Fruit fly (Drosophila melanogaster) whole organism, embryonic: Measurements from ENCODE around the gene lva.
A peak's percentile ranks its signal among the peaks of the same experiment; 100 is the strongest.

ENCODE experiments used
- Bdp1 ChIP-seq: fragments of 200-800 bp; sonication (Bioruptor generic); optimal IDR thresholded peaks from 3 replicates; lab custom pipeline; 2016; ENCODE audit warnings: missing biosample characterization, missing genetic modification characterization
- CG1233 ChIP-seq: fragments of 200-800 bp; sonication (Bioruptor generic); optimal IDR thresholded peaks from 4 replicates; lab custom pipeline; 2018; ENCODE audit warnings: missing biosample characterization, mild to moderate bottlenecking, missing genetic modification characterization
- CG14014 ChIP-seq: fragments of 200-800 bp; sonication (Bioruptor generic); IDR thresholded peaks from 2 replicates; pipeline ENCODE4 v1.3.6; 2022; ENCODE audit warnings: missing biosample characterization, missing genetic modification characterization
- CG18011 ChIP-seq: fragments of 200-800 bp; sonication (Bioruptor generic); optimal IDR thresholded peaks from 2 replicates; lab custom pipeline; 2017; ENCODE audit warnings: missing biosample characterization, missing genetic modification characterization, mild to moderate bottlenecking, moderate library complexity, missing genotype
- CG2120 ChIP-seq: fragments of 200-800 bp; sonication (Bioruptor generic); optimal IDR thresholded peaks from 3 replicates; lab custom pipeline; 2016; ENCODE audit warnings: missing biosample characterization, missing genetic modification characterization
- CG2712 ChIP-seq: fragments of 200-800 bp; optimal IDR thresholded peaks from 3 replicates; lab custom pipeline; 2019; ENCODE audit warnings: missing biosample characterization, mild to moderate bottlenecking, missing genetic modification characterization, moderate library complexity
- CG43689 ChIP-seq: fragments of 200-800 bp; sonication (Bioruptor generic); IDR thresholded peaks from 2 replicates; pipeline ENCODE4 v1.3.6; 2022; ENCODE audit warnings: missing biosample characterization, missing genetic modification characterization
- CG4730 ChIP-seq: fragments of 200-800 bp; sonication (Bioruptor generic); IDR thresholded peaks from 2 replicates; pipeline ENCODE4 v1.3.6; 2022; ENCODE audit warnings: missing biosample characterization, missing genetic modification characterization
- CG4820 ChIP-seq: fragments of 200-800 bp; sonication (Bioruptor generic); optimal IDR thresholded peaks from 3 replicates; lab custom pipeline; 2016; ENCODE audit warnings: missing biosample characterization, missing genetic modification characterization
- CG4854 ChIP-seq: fragments of 200-800 bp; sonication (Bioruptor generic); optimal IDR thresholded peaks from 2 replicates; lab custom pipeline; 2016; ENCODE audit warnings: missing biosample characterization, missing genetic modification characterization, inconsistent platforms
- CG6175 ChIP-seq: fragments of 200-800 bp; sonication (Bioruptor generic); IDR thresholded peaks from 3 replicates; pipeline ENCODE4 v1.3.6; 2022; ENCODE audit warnings: missing biosample characterization, missing genetic modification characterization
- CG6791 ChIP-seq: fragments of 200-800 bp; sonication (Bioruptor generic); IDR thresholded peaks from 3 replicates; pipeline ENCODE4 v1.3.6; 2022; ENCODE audit warnings: missing biosample characterization, missing genetic modification characterization; ENCODE audit not compliant: partially characterized antibody
- CG7745 ChIP-seq: fragments of 200-800 bp; sonication (Bioruptor generic); optimal IDR thresholded peaks from 2 replicates; lab custom pipeline; 2018; ENCODE audit warnings: missing biosample characterization, mild to moderate bottlenecking, missing genetic modification characterization, moderate library complexity
- CG7839 ChIP-seq: fragments of 200-800 bp; sonication (Bioruptor generic); optimal IDR thresholded peaks from 3 replicates; lab custom pipeline; 2018; ENCODE audit warnings: missing biosample characterization, mild to moderate bottlenecking, missing genetic modification characterization, moderate library complexity
- CG8478 ChIP-seq: fragments of >200 bp; optimal IDR thresholded peaks from 2 replicates; lab custom pipeline; 2018
- Dek ChIP-seq: fragments of 200-800 bp; sonication (Bioruptor generic); optimal IDR thresholded peaks from 3 replicates; lab custom pipeline; 2019; ENCODE audit warnings: missing biosample characterization, mild to moderate bottlenecking, missing genetic modification characterization, moderate library complexity
- Dref ChIP-seq: fragments of 200-800 bp; sonication (Bioruptor generic); IDR thresholded peaks from 2 replicates; pipeline ENCODE4 v1.3.6; 2022; ENCODE audit warnings: missing biosample characterization, missing genetic modification characterization
- Fer3 ChIP-seq: fragments of 200-800 bp; sonication (Bioruptor generic); optimal IDR thresholded peaks from 2 replicates; lab custom pipeline; 2018; ENCODE audit warnings: missing biosample characterization, mild to moderate bottlenecking, missing genetic modification characterization, moderate library complexity
- GATAe ChIP-seq: fragments of 200-800 bp; sonication (Bioruptor generic); conservative IDR thresholded peaks from 2 replicates; pipeline ENCODE4 v1.3.6; 2022; ENCODE audit warnings: missing biosample characterization, missing genetic modification characterization
- HLH4C ChIP-seq: fragments of 200-800 bp; sonication (Bioruptor generic); IDR thresholded peaks from 3 replicates; pipeline ENCODE4 v1.3.6; 2022; ENCODE audit warnings: missing biosample characterization, missing genetic modification characterization; ENCODE audit not compliant: partially characterized antibody
- HmgD ChIP-seq: fragments of 200-800 bp; sonication (Bioruptor generic); optimal IDR thresholded peaks from 3 replicates; lab custom pipeline; 2016; ENCODE audit warnings: missing biosample characterization, missing genetic modification characterization
- Hmr ChIP-seq: fragments of 200-800 bp; sonication (Bioruptor generic); optimal IDR thresholded peaks from 3 replicates; lab custom pipeline; 2017; ENCODE audit warnings: mild to moderate bottlenecking, missing biosample characterization, missing genetic modification reagents, missing genetic modification characterization
- Hr3 ChIP-seq: fragments of 200-800 bp; sonication (Bioruptor generic); optimal IDR thresholded peaks from 3 replicates; lab custom pipeline; 2016; ENCODE audit warnings: missing biosample characterization, missing genetic modification characterization
- Hr39 ChIP-seq: fragments of >200 bp; optimal IDR thresholded peaks from 2 replicates; lab custom pipeline; 2017
- Lhr ChIP-seq: fragments of 200-800 bp; sonication (Bioruptor generic); optimal IDR thresholded peaks from 3 replicates; lab custom pipeline; 2017; ENCODE audit warnings: mild to moderate bottlenecking, missing biosample characterization, missing genetic modification reagents, missing genetic modification characterization
- Max ChIP-seq: fragments of 200-800 bp; sonication (Bioruptor generic); optimal IDR thresholded peaks from 2 replicates; lab custom pipeline; 2016; ENCODE audit warnings: missing biosample characterization, mild to moderate bottlenecking, missing genetic modification characterization
- Med ChIP-seq: fragments of 200-800 bp; sonication (Bioruptor generic); peaks from one replicate; lab custom pipeline; 2016; ENCODE audit warnings: missing biosample characterization, missing genetic modification characterization, mild to moderate bottlenecking, inconsistent platforms, moderate library complexity
- Mes4 ChIP-seq: fragments of 200-800 bp; sonication (Bioruptor generic); optimal IDR thresholded peaks from 2 replicates; lab custom pipeline; 2016; ENCODE audit warnings: missing biosample characterization, missing genetic modification characterization
- Myb ChIP-seq: fragments of 200-800 bp; sonication (Bioruptor generic); optimal IDR thresholded peaks from 2 replicates; lab custom pipeline; 2016; ENCODE audit warnings: missing biosample characterization, missing genetic modification characterization
- Rfx ChIP-seq: fragments of 200-800 bp; sonication (Bioruptor generic); IDR thresholded peaks from 2 replicates; pipeline ENCODE4 v1.3.6; 2022; ENCODE audit warnings: missing biosample characterization, missing genetic modification characterization
- Spps ChIP-seq: fragments of 200-800 bp; sonication (Bioruptor generic); optimal IDR thresholded peaks from 2 replicates; lab custom pipeline; 2018; ENCODE audit warnings: missing biosample characterization, mild to moderate bottlenecking, missing genetic modification characterization
- Taf1 ChIP-seq: fragments of 200-800 bp; sonication (Bioruptor generic); IDR thresholded peaks from 2 replicates; pipeline ENCODE4 v1.3.6; 2022; ENCODE audit warnings: missing biosample characterization, missing genetic modification characterization
- Trl ChIP-seq, 3 experiments: fragments of >200 bp in 2 of 3; fragments of 200-800 bp in 1 of 3; sonication (Bioruptor generic) in 1 of 3; optimal IDR thresholded peaks; 2 replicates in 1 of 3; 3 replicates in 2 of 3; lab custom pipeline; 2016 to 2017; ENCODE audit warnings: missing biosample characterization in 1 of 3, missing genetic modification characterization in 1 of 3
- Usf ChIP-seq: fragments of 200-800 bp; sonication (Bioruptor generic); optimal IDR thresholded peaks from 2 replicates; lab custom pipeline; 2017; ENCODE audit warnings: missing genotype, missing biosample characterization, missing genetic modification characterization
- cas ChIP-seq: fragments of 200-800 bp; sonication (Bioruptor generic); IDR thresholded peaks from 2 replicates; pipeline ENCODE4 v1.3.6; 2022; ENCODE audit warnings: missing biosample characterization, missing genetic modification characterization
- cg ChIP-seq: fragments of 200-800 bp; sonication (Bioruptor generic); optimal IDR thresholded peaks from 3 replicates; lab custom pipeline; 2019; ENCODE audit warnings: missing biosample characterization, mild to moderate bottlenecking, missing genetic modification characterization, moderate library complexity
- corto ChIP-seq: fragments of 200-800 bp; sonication (Bioruptor generic); optimal IDR thresholded peaks from 2 replicates; lab custom pipeline; 2016; ENCODE audit warnings: missing biosample characterization, mild to moderate bottlenecking, missing genetic modification characterization, moderate library complexity
- crp ChIP-seq, 2 experiments: fragments of 200-800 bp; sonication (Bioruptor generic); optimal IDR thresholded peaks; 2 replicates in 1 of 2; 3 replicates in 1 of 2; lab custom pipeline; 2017; ENCODE audit warnings: missing biosample characterization in 2 of 2, missing genetic modification characterization in 2 of 2, mild to moderate bottlenecking in 1 of 2, moderate library complexity in 1 of 2
- dysf ChIP-seq: fragments of 200-800 bp; sonication (Bioruptor generic); IDR thresholded peaks from 3 replicates; pipeline ENCODE4 v1.3.6; 2022; ENCODE audit warnings: missing biosample characterization, missing genetic modification characterization
- gsb ChIP-seq: fragments of 200-800 bp; sonication (Bioruptor generic); IDR thresholded peaks from 2 replicates; pipeline ENCODE4 v1.3.6; 2022; ENCODE audit warnings: missing biosample characterization, missing genetic modification characterization
- gt ChIP-seq: fragments of 200-800 bp; sonication (Bioruptor generic); IDR thresholded peaks from 2 replicates; pipeline ENCODE4 v1.3.6; 2022; ENCODE audit warnings: missing biosample characterization, missing genetic modification characterization
- h ChIP-seq: fragments of >200 bp; optimal IDR thresholded peaks from 2 replicates; lab custom pipeline; 2017
- hbn ChIP-seq: fragments of 200-800 bp; sonication (Bioruptor generic); IDR thresholded peaks from 2 replicates; pipeline ENCODE4 v1.3.6; 2022; ENCODE audit warnings: missing biosample characterization, missing genetic modification characterization; ENCODE audit not compliant: partially characterized antibody
- hth ChIP-seq: fragments of >200 bp; optimal IDR thresholded peaks from 2 replicates; lab custom pipeline; 2017; ENCODE audit warnings: inconsistent platforms
- jing ChIP-seq: fragments of 200-800 bp; sonication (Bioruptor generic); optimal IDR thresholded peaks from 2 replicates; lab custom pipeline; 2018; ENCODE audit warnings: missing biosample characterization, mild to moderate bottlenecking, missing genetic modification characterization
- kay ChIP-seq: fragments of 200-800 bp; sonication (Bioruptor generic); optimal IDR thresholded peaks from 2 replicates; lab custom pipeline; 2016; ENCODE audit warnings: missing biosample characterization, missing genetic modification characterization
- klu ChIP-seq: fragments of 200-800 bp; sonication (Bioruptor generic); IDR thresholded peaks from 2 replicates; pipeline ENCODE4 v1.3.6; 2022; ENCODE audit warnings: missing biosample characterization, missing genetic modification characterization
- kni ChIP-seq: fragments of 200-800 bp; sonication (Bioruptor generic); optimal IDR thresholded peaks from 3 replicates; lab custom pipeline; 2017; ENCODE audit warnings: mild to moderate bottlenecking, missing biosample characterization, missing genetic modification reagents, missing genetic modification characterization
- maf-S ChIP-seq: fragments of 200-800 bp; sonication (Bioruptor generic); optimal IDR thresholded peaks from 2 replicates; lab custom pipeline; 2016; ENCODE audit warnings: missing biosample characterization, missing genetic modification characterization
- salm ChIP-seq: fragments of 200-800 bp; sonication (Bioruptor generic); optimal IDR thresholded peaks from 2 replicates; lab custom pipeline; 2018; ENCODE audit warnings: missing biosample characterization, mild to moderate bottlenecking, missing genetic modification characterization
- sna ChIP-seq: fragments of 200-800 bp; sonication (Bioruptor generic); IDR thresholded peaks from 2 replicates; pipeline ENCODE4 v1.3.6; 2022; ENCODE audit warnings: missing biosample characterization, missing genetic modification characterization; ENCODE audit not compliant: partially characterized antibody
- wdn ChIP-seq: fragments of 200-800 bp; sonication (Bioruptor generic); IDR thresholded peaks from 2 replicates; pipeline ENCODE4 v1.3.6; 2022; ENCODE audit warnings: missing biosample characterization, missing genetic modification characterization
- wor ChIP-seq: fragments of 200-800 bp; sonication (Bioruptor generic); IDR thresholded peaks from 2 replicates; pipeline ENCODE4 v1.3.6; 2022; ENCODE audit warnings: missing biosample characterization, missing genetic modification characterization

Gene lva

dm6 chrX:4005047-4005446, 39.9 kb upstream of the lva start (continued):
- TF ChIP-seq Med (GFP tag; lab: Kevin White, UChicago), result peak; percentile 83
- TF ChIP-seq gsb (GFP tag; lab: Robert Waterston, UW), result no peak
- TF ChIP-seq CG43689 (GFP tag; lab: Robert Waterston, UW), result no peak
- 0 out of 2 replicates have a peak, but pooled peaks have one; percentile 21 for TF ChIP-seq CG14014 (GFP tag; lab: Robert Waterston, UW)
- no peak for TF ChIP-seq Usf (GFP tag; lab: Kevin White, UChicago)
- TF ChIP-seq CG7839, result peak; percentile 55
- TF ChIP-seq Max (GFP tag; lab: Kevin White, UChicago), result no peak
- TF ChIP-seq Dek (tag; lab: Kevin White, UChicago), result no peak
- TF ChIP-seq h (lab: Kevin White, UChicago), result no peak
- TF ChIP-seq CG4820 (GFP tag; lab: Kevin White, UChicago), result peak; percentile 4
- no peak for TF ChIP-seq jing
- TF ChIP-seq CG6175 (GFP tag; lab: Robert Waterston, UW), result no peak
- peak; percentile 8 for TF ChIP-seq Hr3 (GFP tag; lab: Kevin White, UChicago)
- TF ChIP-seq Fer3, result peak; percentile 34
- no peak for TF ChIP-seq cas (GFP tag; lab: Robert Waterston, UW)
- TF ChIP-seq sna (GFP tag; lab: Robert Waterston, UW), result no peak
- TF ChIP-seq Mes4, result no peak
- no peak for TF ChIP-seq hbn (GFP tag; lab: Robert Waterston, UW)
- no peak for TF ChIP-seq Bdp1 (GFP tag; lab: Kevin White, UChicago)
- TF ChIP-seq crp (GFP tag; optimal IDR thresholded peaks at IDR 0.05; lab: Kevin White, UChicago), result no peak
- TF ChIP-seq HLH4C, result no peak
- TF ChIP-seq Taf1 (GFP tag; lab: Robert Waterston, UW), result no peak
- no peak for TF ChIP-seq corto (GFP tag; lab: Kevin White, UChicago)
- TF ChIP-seq Spps, result no peak
- no peak for TF ChIP-seq CG4730 (GFP tag; lab: Robert Waterston, UW)
- TF ChIP-seq GATAe, result no peak
- no peak for TF ChIP-seq CG18011 (GFP tag; lab: Kevin White, UChicago)
- no peak for TF ChIP-seq klu (GFP tag; lab: Robert Waterston, UW)
- no peak for TF ChIP-seq CG6791 (GFP tag; lab: Robert Waterston, UW)
- TF ChIP-seq kay (GFP tag; lab: Kevin White, UChicago), result no peak
- TF ChIP-seq CG1233, result no peak
- TF ChIP-seq dysf (GFP tag; lab: Robert Waterston, UW), result peak; percentile 51; the same call in 1 of the 3 replicates
- peak; percentile 49 for TF ChIP-seq Hmr
- no peak for TF ChIP-seq kni (GFP tag; lab: Kevin White, UChicago)
- no peak for TF ChIP-seq hth (lab: Kevin White, UChicago)
- TF ChIP-seq Dref (GFP tag; lab: Robert Waterston, UW), result no peak
- TF ChIP-seq Trl (optimal IDR thresholded peaks at IDR 0.05; lab: Kevin White, UChicago), result no peak
- no peak for TF ChIP-seq Trl (GFP tag; optimal IDR thresholded peaks at IDR 0.05; lab: Kevin White, UChicago)
- TF ChIP-seq cg (GFP tag; lab: Kevin White, UChicago), result no peak
- TF ChIP-seq Myb (GFP tag; lab: Kevin White, UChicago), result no peak
- no peak for TF ChIP-seq CG7745 (tag; lab: Kevin White, UChicago)
- TF ChIP-seq Hr39 (lab: Kevin White, UChicago), result no peak
- TF ChIP-seq Lhr (GFP tag; lab: Kevin White, UChicago), result no peak
- peak; percentile 38 for TF ChIP-seq CG2120
- TF ChIP-seq CG2712 (tag; lab: Kevin White, UChicago), result peak; percentile 18
- TF ChIP-seq gt (GFP tag; lab: Robert Waterston, UW), result no peak
- no peak for TF ChIP-seq CG4854 (GFP tag; lab: Kevin White, UChicago)
- TF ChIP-seq Rfx (GFP tag; lab: Robert Waterston, UW), result peak; percentile 55; the same call in 1 of the 2 replicates
- TF ChIP-seq CG8478 (lab: Kevin White, UChicago), result no peak
- peak; percentile 29; the same call in 1 of the 2 replicates for TF ChIP-seq wor (GFP tag; lab: Robert Waterston, UW)
- TF ChIP-seq wdn (GFP tag; lab: Robert Waterston, UW), result no peak
- TF ChIP-seq HmgD (GFP tag; lab: Kevin White, UChicago), result no peak
- no peak for TF ChIP-seq maf-S
- TF ChIP-seq salm (tag; lab: Kevin White, UChicago), result no peak
